Fruit fly (Drosophila melanogaster) whole organism, embryonic: Measurements from ENCODE around the gene CG31797.

Experiments
- Bdp1 ChIP-seq: fragments of 200-800 bp; sonication (Bioruptor generic); optimal IDR thresholded peaks from 3 replicates; lab custom pipeline; 2016; ENCODE audit warnings: missing biosample characterization, missing genetic modification characterization
- CG1024 ChIP-seq: fragments of 200-800 bp; sonication (Bioruptor generic); IDR thresholded peaks from 2 replicates; pipeline ENCODE4 v1.3.6; 2022; ENCODE audit warnings: missing biosample characterization, missing genetic modification characterization
- CG11456 ChIP-seq: fragments of 200-800 bp; sonication (Bioruptor generic); IDR thresholded peaks from 3 replicates; pipeline ENCODE4 v1.3.6; 2022; ENCODE audit warnings: missing biosample characterization, missing genetic modification characterization
- CG11504 ChIP-seq: fragments of 200-800 bp; sonication (Bioruptor generic); optimal IDR thresholded peaks from 3 replicates; lab custom pipeline; 2019; ENCODE audit warnings: missing biosample characterization, mild to moderate bottlenecking, missing genetic modification characterization, moderate library complexity
- CG12391 ChIP-seq: fragments of 200-800 bp; sonication (Bioruptor generic); optimal IDR thresholded peaks from 3 replicates; lab custom pipeline; 2018; ENCODE audit warnings: missing biosample characterization, mild to moderate bottlenecking, missing genetic modification characterization, moderate library complexity
- CG18011 ChIP-seq: fragments of 200-800 bp; sonication (Bioruptor generic); optimal IDR thresholded peaks from 2 replicates; lab custom pipeline; 2017; ENCODE audit warnings: missing biosample characterization, missing genetic modification characterization, mild to moderate bottlenecking, moderate library complexity, missing genotype
- CG18599 ChIP-seq: fragments of 200-800 bp; sonication (Bioruptor generic); optimal IDR thresholded peaks from 3 replicates; lab custom pipeline; 2017; ENCODE audit warnings: missing biosample characterization, missing genetic modification characterization, mild to moderate bottlenecking, moderate library complexity, missing genetic modification reagents
- CG4404 ChIP-seq: fragments of 200-800 bp; sonication (Bioruptor generic); IDR thresholded peaks from 2 replicates; pipeline ENCODE4 v1.3.6; 2022; ENCODE audit warnings: missing biosample characterization, missing genetic modification characterization
- CG6254 ChIP-seq: fragments of 200-800 bp; sonication (Bioruptor generic); optimal IDR thresholded peaks from 3 replicates; lab custom pipeline; 2017; ENCODE audit warnings: mild to moderate bottlenecking, missing biosample characterization, missing genetic modification reagents, missing genetic modification characterization
- CG6765 ChIP-seq: fragments of 200-800 bp; sonication (Bioruptor generic); optimal IDR thresholded peaks from 3 replicates; lab custom pipeline; 2017; ENCODE audit warnings: missing biosample characterization, mild to moderate bottlenecking, missing genetic modification characterization
- CG8281 ChIP-seq: fragments of 200-800 bp; sonication (Bioruptor generic); optimal IDR thresholded peaks from 2 replicates; lab custom pipeline; 2018; ENCODE audit warnings: missing biosample characterization, mild to moderate bottlenecking, missing genetic modification characterization, moderate library complexity
- CG8478 ChIP-seq: fragments of >200 bp; optimal IDR thresholded peaks from 2 replicates; lab custom pipeline; 2018
- CG8924 ChIP-seq: fragments of 200-800 bp; optimal IDR thresholded peaks from 3 replicates; lab custom pipeline; 2019; ENCODE audit warnings: missing biosample characterization, mild to moderate bottlenecking, missing genetic modification characterization, moderate library complexity
- CG9727 ChIP-seq: fragments of 200-800 bp; sonication (Bioruptor generic); optimal IDR thresholded peaks from 3 replicates; lab custom pipeline; 2017; ENCODE audit warnings: missing biosample characterization, mild to moderate bottlenecking, missing genetic modification characterization
- CTCF ChIP-seq: fragments of 200-800 bp; sonication (Bioruptor generic); optimal IDR thresholded peaks from 2 replicates; lab custom pipeline; 2017; ENCODE audit warnings: missing biosample characterization, mild to moderate bottlenecking, missing genetic modification characterization, moderate library complexity
- Drgx ChIP-seq: fragments of 200-800 bp; sonication (Bioruptor generic); IDR thresholded peaks from 2 replicates; pipeline ENCODE4 v1.3.6; 2022; ENCODE audit warnings: missing biosample characterization, missing genetic modification characterization
- Ets65A ChIP-seq: fragments of 200-800 bp; sonication (Bioruptor generic); peaks from one replicate; lab custom pipeline; 2016; ENCODE audit warnings: missing biosample characterization, missing genetic modification characterization
- H15 ChIP-seq: fragments of 200-800 bp; sonication (Bioruptor generic); IDR thresholded peaks from 3 replicates; pipeline ENCODE4 v1.3.6; 2022; ENCODE audit warnings: missing biosample characterization, missing genetic modification characterization
- Hr51 ChIP-seq, 2 experiments: fragments of 200-800 bp; sonication (Bioruptor generic); optimal IDR thresholded peaks; 2 replicates in 1 of 2; 3 replicates in 1 of 2; lab custom pipeline; 2016 to 2018; ENCODE audit warnings: missing biosample characterization in 2 of 2, missing genetic modification characterization in 2 of 2, mild to moderate bottlenecking in 1 of 2, moderate library complexity in 1 of 2
- Med ChIP-seq: fragments of 200-800 bp; sonication (Bioruptor generic); peaks from one replicate; lab custom pipeline; 2016; ENCODE audit warnings: missing biosample characterization, missing genetic modification characterization, mild to moderate bottlenecking, inconsistent platforms, moderate library complexity
- NC2α ChIP-seq: fragments of 200-800 bp; sonication (Bioruptor generic); optimal IDR thresholded peaks from 2 replicates; lab custom pipeline; 2016; ENCODE audit warnings: missing biosample characterization, missing genetic modification characterization
- Oaz ChIP-seq: fragments of 200-800 bp; sonication (Bioruptor generic); IDR thresholded peaks from 2 replicates; pipeline ENCODE4 v1.3.6; 2022; ENCODE audit warnings: missing biosample characterization, missing genetic modification characterization
- Sox102F ChIP-seq: fragments of 200-800 bp; sonication (Bioruptor generic); optimal IDR thresholded peaks from 2 replicates; lab custom pipeline; 2018; ENCODE audit warnings: missing biosample characterization, mild to moderate bottlenecking, missing genetic modification characterization, moderate library complexity
- Trl ChIP-seq, 3 experiments: fragments of >200 bp in 2 of 3; fragments of 200-800 bp in 1 of 3; sonication (Bioruptor generic) in 1 of 3; optimal IDR thresholded peaks; 2 replicates in 1 of 3; 3 replicates in 2 of 3; lab custom pipeline; 2016 to 2017; ENCODE audit warnings: missing biosample characterization in 1 of 3, missing genetic modification characterization in 1 of 3
- Vsx1 ChIP-seq: fragments of 200-800 bp; sonication (Bioruptor generic); optimal IDR thresholded peaks from 2 replicates; lab custom pipeline; 2017; ENCODE audit warnings: missing biosample characterization, mild to moderate bottlenecking, missing genetic modification characterization, missing genetic modification reagents
- Xrp1 ChIP-seq: fragments of 200-800 bp; sonication (Bioruptor generic); IDR thresholded peaks from 2 replicates; pipeline ENCODE4 v1.3.6; 2022; ENCODE audit warnings: missing biosample characterization, missing genetic modification characterization
- ab ChIP-seq: fragments of 200-800 bp; sonication (Bioruptor generic); optimal IDR thresholded peaks from 2 replicates; lab custom pipeline; 2016; ENCODE audit warnings: missing biosample characterization, missing genetic modification characterization
- bsh ChIP-seq, 2 experiments: fragments of 200-800 bp; sonication (Bioruptor generic); optimal IDR thresholded peaks; 2 replicates each; lab custom pipeline; 2017 to 2018; ENCODE audit warnings: mild to moderate bottlenecking in 2 of 2, missing biosample characterization in 2 of 2, missing genetic modification characterization in 2 of 2, moderate library complexity in 1 of 2
- cg ChIP-seq: fragments of 200-800 bp; sonication (Bioruptor generic); optimal IDR thresholded peaks from 3 replicates; lab custom pipeline; 2019; ENCODE audit warnings: missing biosample characterization, mild to moderate bottlenecking, missing genetic modification characterization, moderate library complexity
- corto ChIP-seq: fragments of 200-800 bp; sonication (Bioruptor generic); optimal IDR thresholded peaks from 2 replicates; lab custom pipeline; 2016; ENCODE audit warnings: missing biosample characterization, mild to moderate bottlenecking, missing genetic modification characterization, moderate library complexity
- da ChIP-seq: fragments of 200-800 bp; sonication (Bioruptor generic); optimal IDR thresholded peaks from 2 replicates; lab custom pipeline; 2016; ENCODE audit warnings: missing biosample characterization, missing genetic modification characterization
- fu2 ChIP-seq: fragments of 200-800 bp; sonication (Bioruptor generic); optimal IDR thresholded peaks from 2 replicates; lab custom pipeline; 2016; ENCODE audit warnings: missing biosample characterization, missing genetic modification characterization
- gem ChIP-seq: fragments of 200-800 bp; sonication (Bioruptor generic); optimal IDR thresholded peaks from 2 replicates; lab custom pipeline; 2019; ENCODE audit warnings: missing biosample characterization, mild to moderate bottlenecking, missing genetic modification characterization, moderate library complexity
- gsb ChIP-seq: fragments of 200-800 bp; sonication (Bioruptor generic); IDR thresholded peaks from 2 replicates; pipeline ENCODE4 v1.3.6; 2022; ENCODE audit warnings: missing biosample characterization, missing genetic modification characterization
- mam ChIP-seq: fragments of 200-800 bp; sonication (Bioruptor generic); optimal IDR thresholded peaks from 3 replicates; lab custom pipeline; 2016; ENCODE audit warnings: missing biosample characterization, missing genetic modification characterization
- mirr ChIP-seq: fragments of 200-800 bp; sonication (Bioruptor generic); optimal IDR thresholded peaks from 3 replicates; lab custom pipeline; 2018; ENCODE audit warnings: missing biosample characterization, mild to moderate bottlenecking, missing genetic modification characterization
- nerfin-1 ChIP-seq: fragments of 200-800 bp; sonication (Bioruptor generic); optimal IDR thresholded peaks from 3 replicates; lab custom pipeline; 2019; ENCODE audit warnings: missing biosample characterization, mild to moderate bottlenecking, missing genetic modification characterization, moderate library complexity
- oc ChIP-seq: fragments of 200-800 bp; sonication (Bioruptor generic); optimal IDR thresholded peaks from 2 replicates; lab custom pipeline; 2018; ENCODE audit warnings: missing biosample characterization, mild to moderate bottlenecking, missing genetic modification characterization, moderate library complexity
- p53 ChIP-seq: fragments of 200-800 bp; sonication (Bioruptor generic); optimal IDR thresholded peaks from 2 replicates; lab custom pipeline; 2016; ENCODE audit warnings: missing biosample characterization, missing genetic modification characterization
- phol ChIP-seq: fragments of 200-800 bp; sonication (Bioruptor generic); optimal IDR thresholded peaks from 3 replicates; lab custom pipeline; 2018; ENCODE audit warnings: missing biosample characterization, mild to moderate bottlenecking, missing genetic modification characterization, moderate library complexity
- prd ChIP-seq, 3 experiments: fragments of >200 bp in 2 of 3; fragments of 200-800 bp in 1 of 3; sonication (Bioruptor generic) in 1 of 3; optimal IDR thresholded peaks in 2 of 3; IDR thresholded peaks in 1 of 3; 2 replicates in 2 of 3; 3 replicates in 1 of 3; pipeline versions ENCODE4 v1.3.6 to Lab custom; 2017 to 2022; ENCODE audit warnings: missing biosample characterization in 1 of 3, missing genetic modification characterization in 1 of 3
- repo ChIP-seq: fragments of 200-800 bp; sonication (Bioruptor generic); optimal IDR thresholded peaks from 2 replicates; lab custom pipeline; 2016; ENCODE audit warnings: missing biosample characterization, missing genetic modification characterization
- row ChIP-seq: fragments of 200-800 bp; sonication (Bioruptor generic); IDR thresholded peaks from 3 replicates; pipeline ENCODE4 v1.3.6; 2022; ENCODE audit warnings: missing biosample characterization, missing genetic modification characterization
- run ChIP-seq: fragments of 200-800 bp; sonication (Bioruptor generic); optimal IDR thresholded peaks from 3 replicates; lab custom pipeline; 2018; ENCODE audit warnings: missing biosample characterization, mild to moderate bottlenecking, missing genetic modification characterization
- sens ChIP-seq: fragments of 200-800 bp; sonication (Bioruptor generic); peaks from one replicate; lab custom pipeline; 2016; ENCODE audit warnings: missing biosample characterization, missing genetic modification characterization
- sens-2 ChIP-seq: fragments of 200-800 bp; sonication (Bioruptor generic); IDR thresholded peaks from 2 replicates; pipeline ENCODE4 v1.3.6; 2022; ENCODE audit warnings: missing biosample characterization, missing genetic modification characterization
- toy ChIP-seq: fragments of 200-800 bp; sonication (Bioruptor generic); IDR thresholded peaks from 2 replicates; pipeline ENCODE4 v1.3.6; 2022; ENCODE audit warnings: missing biosample characterization, missing genetic modification characterization

Gene CG31797

dm6 chr2L:19245655-19246255, 16.3 kb downstream of the CG31797 start:
- TF ChIP-seq CG8924, result no peak
- 0 out of 3 replicates have a peak, but pooled peaks have one; percentile 11 for TF ChIP-seq row (GFP tag; lab: Robert Waterston, UW)
- peak in 1 of 2 experiments; percentile 16 for TF ChIP-seq bsh (GFP tag; optimal IDR thresholded peaks at IDR 0.05; lab: Kevin White, UChicago)
- TF ChIP-seq repo, result no peak
- TF ChIP-seq sens (GFP tag; lab: Kevin White, UChicago), result peak; percentile 44
- peak; percentile 4 for TF ChIP-seq gem (tag; lab: Kevin White, UChicago)
- TF ChIP-seq fu2 (GFP tag; lab: Kevin White, UChicago), result no peak
- TF ChIP-seq Vsx1 (GFP tag; lab: Kevin White, UChicago), result no peak
- TF ChIP-seq prd (optimal IDR thresholded peaks at IDR 0.05; lab: Kevin White, UChicago), result no peak
- peak; percentile 42; the same call in 1 of the 3 replicates for TF ChIP-seq prd (GFP tag; IDR thresholded peaks at IDR 0.05; lab: Robert Waterston, UW)
- TF ChIP-seq Xrp1 (GFP tag; lab: Robert Waterston, UW), result peak; percentile 17; the same call in 1 of the 2 replicates
- no peak for TF ChIP-seq Trl (optimal IDR thresholded peaks at IDR 0.05; lab: Kevin White, UChicago)
- no peak for TF ChIP-seq Trl (GFP tag; optimal IDR thresholded peaks at IDR 0.05; lab: Kevin White, UChicago)
- no peak for TF ChIP-seq CG11456 (GFP tag; lab: Robert Waterston, UW)
- no peak for TF ChIP-seq oc (tag; lab: Kevin White, UChicago)
- TF ChIP-seq NC2α, result no peak
- no peak for TF ChIP-seq gsb (GFP tag; lab: Robert Waterston, UW)
- TF ChIP-seq CG4404 (GFP tag; lab: Robert Waterston, UW), result no peak
- no peak for TF ChIP-seq ab
- peak; percentile 46; the same call in 1 of the 2 replicates for TF ChIP-seq Drgx
- TF ChIP-seq run (tag; lab: Kevin White, UChicago), result no peak
- no peak for TF ChIP-seq CG12391 (tag; lab: Kevin White, UChicago)
- no peak for TF ChIP-seq corto
- no peak for TF ChIP-seq mirr (GFP tag; lab: Kevin White, UChicago)
- no peak for TF ChIP-seq da (GFP tag; lab: Kevin White, UChicago)
- TF ChIP-seq H15 (GFP tag; lab: Robert Waterston, UW), result no peak
- no peak for TF ChIP-seq CG6254 (GFP tag; lab: Kevin White, UChicago)
- TF ChIP-seq CTCF (GFP tag; lab: Kevin White, UChicago), result peak; percentile 83
- no peak for TF ChIP-seq cg (GFP tag; lab: Kevin White, UChicago)
- TF ChIP-seq mam, result no peak
- no peak for TF ChIP-seq CG11504 (tag; lab: Kevin White, UChicago)

DNA sequence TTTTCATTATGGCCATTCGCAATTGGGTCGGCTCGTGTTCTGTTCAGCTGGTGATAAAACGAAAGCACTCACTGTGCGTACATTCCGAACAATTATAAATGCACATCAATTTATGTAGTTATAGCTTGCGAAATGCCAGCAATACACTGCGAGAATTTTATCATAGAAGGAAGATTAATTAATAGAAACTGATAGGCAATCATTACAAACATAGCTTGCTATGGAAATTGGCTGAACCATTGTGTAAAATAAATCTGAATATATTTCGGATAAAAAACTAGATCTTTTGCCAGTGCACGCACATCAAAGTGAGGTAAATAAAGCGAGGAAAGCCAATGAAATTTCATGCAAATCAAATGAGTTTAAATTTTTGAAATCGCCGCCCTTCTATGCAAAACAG, 23.4 kb downstream of the CG31797 start:
- TF ChIP-seq da (GFP tag; lab: Kevin White, UChicago), result no peak
- no peak for TF ChIP-seq CG6765 (GFP tag; lab: Kevin White, UChicago)
- TF ChIP-seq sens (GFP tag; lab: Kevin White, UChicago), result peak; percentile 70
- TF ChIP-seq Ets65A (GFP tag; lab: Kevin White, UChicago), result peak; percentile 50
- TF ChIP-seq Sox102F (GFP tag; lab: Kevin White, UChicago), result peak; percentile 11

- TF ChIP-seq Med, result peak; percentile 29
- no peak for TF ChIP-seq CG1024 (GFP tag; lab: Robert Waterston, UW)
- no peak for TF ChIP-seq p53 (GFP tag; lab: Kevin White, UChicago)
- TF ChIP-seq CG18599, result peak; percentile 7
- TF ChIP-seq toy (GFP tag; lab: Robert Waterston, UW), result no peak
- no peak for TF ChIP-seq sens-2 (GFP tag; lab: Robert Waterston, UW)
- no peak for TF ChIP-seq CG8478 (lab: Kevin White, UChicago)
- TF ChIP-seq Oaz (GFP tag; lab: Robert Waterston, UW), result no peak
- peak; percentile 56 for TF ChIP-seq run (tag; lab: Kevin White, UChicago)
- no peak for TF ChIP-seq CG9727 (GFP tag; lab: Kevin White, UChicago)
- no peak for TF ChIP-seq phol
- no peak for TF ChIP-seq CG8281
- TF ChIP-seq CG18011 (GFP tag; lab: Kevin White, UChicago), result no peak
- TF ChIP-seq nerfin-1 (tag; lab: Kevin White, UChicago), result peak; percentile 34
- TF ChIP-seq Bdp1 (GFP tag; lab: Kevin White, UChicago), result no peak
- peak in 1 of 2 experiments; percentile 40 for TF ChIP-seq Hr51 (GFP tag; optimal IDR thresholded peaks at IDR 0.05; lab: Kevin White, UChicago)
These were observed 26.3 kb downstream of the CG31797 start for dm6 chr2L:19235648-19236297.
